Fruit fly (Drosophila melanogaster): ENCODE data around the gene PIG-P.

PIG-P gene

DNA sequence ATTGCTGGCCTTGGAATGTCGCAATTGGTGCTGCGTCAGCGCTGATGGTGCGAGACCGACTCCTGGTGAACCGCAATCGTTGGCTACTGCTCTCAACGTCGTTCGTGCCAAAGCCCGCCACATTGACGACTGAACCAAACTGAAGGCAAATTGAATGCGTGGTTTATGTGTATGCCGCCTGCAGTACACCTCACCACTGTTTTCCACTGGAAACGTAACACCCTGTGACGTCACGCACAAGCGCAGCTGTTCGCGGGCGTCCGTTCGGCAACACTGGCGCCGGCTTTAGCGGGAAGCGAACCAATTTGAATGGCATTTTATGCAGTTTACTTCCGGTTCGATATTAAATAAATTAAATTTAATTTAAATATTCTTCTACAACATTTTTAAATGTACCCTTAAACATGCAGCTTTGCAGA lies 2.8 kb downstream of the PIG-P start, which contains the start of gene Cmpk (continued):
- TF ChIP-seq dpn (GFP tag; optimal IDR thresholded peaks at IDR 0.05), result peak; percentile 38 to 42
- peak; percentile 82 for TF ChIP-seq sens (GFP tag)
- TF ChIP-seq CG8765 (GFP tag; IDR thresholded peaks at IDR 0.05), result no peak
- TF ChIP-seq lbe (GFP tag; optimal IDR thresholded peaks at IDR 0.05), result peak; percentile 87
- no peak for TF ChIP-seq Hey (tag; optimal IDR thresholded peaks at IDR 0.05)
- TF ChIP-seq dmrt99B (tag; optimal IDR thresholded peaks at IDR 0.05), result peak; percentile 63
- peak; percentile 89 for TF ChIP-seq CG34376 (GFP tag; optimal IDR thresholded peaks at IDR 0.05)
- peak; percentile 75; the same call in 2 of the 3 replicates for TF ChIP-seq gce (GFP tag; IDR thresholded peaks at IDR 0.05)
- TF ChIP-seq pum (GFP tag; optimal IDR thresholded peaks at IDR 0.05), result no peak
- TF ChIP-seq bcd (GFP tag; optimal IDR thresholded peaks at IDR 0.05), result peak; percentile 83
- no peak for TF ChIP-seq Sox102F (GFP tag; optimal IDR thresholded peaks at IDR 0.05)
- TF ChIP-seq CG1529 (GFP tag; optimal IDR thresholded peaks at IDR 0.05), result peak; percentile 46
- TF ChIP-seq corto (GFP tag; optimal IDR thresholded peaks at IDR 0.05), result peak; percentile 80
- no peak for TF ChIP-seq sc (optimal IDR thresholded peaks at IDR 0.05)
- peak; percentile 71 for TF ChIP-seq sc (GFP tag; optimal IDR thresholded peaks at IDR 0.05)
- peak; percentile 58 for TF ChIP-seq CoRest (tag; optimal IDR thresholded peaks at IDR 0.05)
- peak; percentile 60 for TF ChIP-seq sd (tag; optimal IDR thresholded peaks at IDR 0.05)
- TF ChIP-seq CG12071 (GFP tag; optimal IDR thresholded peaks at IDR 0.05), result no peak
- TF ChIP-seq CG10274 (GFP tag; optimal IDR thresholded peaks at IDR 0.05), result peak; percentile 54
- TF ChIP-seq Stat92E (GFP tag; optimal IDR thresholded peaks at IDR 0.05), result peak in 1 of 3 experiments; percentile 41
- TF ChIP-seq CG7745 (tag; optimal IDR thresholded peaks at IDR 0.05), result no peak
- peak; percentile 53 for TF ChIP-seq Dip3 (GFP tag; optimal IDR thresholded peaks at IDR 0.05)
- peak; percentile 53 for TF ChIP-seq tin (GFP tag; optimal IDR thresholded peaks at IDR 0.05)
- TF ChIP-seq CG3995 (GFP tag; optimal IDR thresholded peaks at IDR 0.05), result peak; percentile 37
- no peak for TF ChIP-seq trh (GFP tag; optimal IDR thresholded peaks at IDR 0.05)
- no peak for TF ChIP-seq pnt (GFP tag; optimal IDR thresholded peaks at IDR 0.05)
- TF ChIP-seq CG10366 (GFP tag; IDR thresholded peaks at IDR 0.05), result peak; percentile 59
- TF ChIP-seq Hsf (GFP tag; optimal IDR thresholded peaks at IDR 0.05), result peak; percentile 54
- peak; percentile 52 for TF ChIP-seq slbo (GFP tag; IDR thresholded peaks at IDR 0.05)
- no peak for TF ChIP-seq Vsx1 (GFP tag; optimal IDR thresholded peaks at IDR 0.05)
- no peak for TF ChIP-seq cwo (GFP tag; optimal IDR thresholded peaks at IDR 0.05)
- peak; percentile 50 for TF ChIP-seq CG9817 (tag; optimal IDR thresholded peaks at IDR 0.05)
- no peak for TF ChIP-seq disco-r (GFP tag; optimal IDR thresholded peaks at IDR 0.05)
- peak; percentile 43; the same call in 2 of the 3 replicates for TF ChIP-seq ase (GFP tag; IDR thresholded peaks at IDR 0.05)
- peak; percentile 47 for TF ChIP-seq CG1024 (GFP tag; IDR thresholded peaks at IDR 0.05)
- peak; percentile 60 for TF ChIP-seq Six4 (GFP tag; optimal IDR thresholded peaks at IDR 0.05)
- no peak for TF ChIP-seq CG4730 (GFP tag; IDR thresholded peaks at IDR 0.05)
- peak; percentile 52 for TF ChIP-seq CG10654 (GFP tag; optimal IDR thresholded peaks at IDR 0.05)
- TF ChIP-seq CG5180 (GFP tag; optimal IDR thresholded peaks at IDR 0.05), result peak; percentile 49
- peak; percentile 62 for TF ChIP-seq bigmax (GFP tag; optimal IDR thresholded peaks at IDR 0.05)
- TF ChIP-seq CG10565 (GFP tag; optimal IDR thresholded peaks at IDR 0.05), result no peak
- TF ChIP-seq CG11093 (GFP tag; IDR thresholded peaks at IDR 0.05), result no peak
- no peak for TF ChIP-seq Lim3 (GFP tag; IDR thresholded peaks at IDR 0.05)
- TF ChIP-seq CG17385 (GFP tag; optimal IDR thresholded peaks at IDR 0.05), result peak; percentile 80
- TF ChIP-seq CG4360 (GFP tag; IDR thresholded peaks at IDR 0.05), result 0 out of 2 replicates have a peak, but pooled peaks have one; percentile 35
- TF ChIP-seq CG2875 (GFP tag; optimal IDR thresholded peaks at IDR 0.05), result peak; percentile 74
- TF ChIP-seq sisA (GFP tag; IDR thresholded peaks at IDR 0.05), result 0 out of 2 replicates have a peak, but pooled peaks have one; percentile 4
- TF ChIP-seq eyg (GFP tag; optimal IDR thresholded peaks at IDR 0.05), result peak; percentile 43
- TF ChIP-seq Mrtf (GFP tag; IDR thresholded peaks at IDR 0.05), result no peak
- TF ChIP-seq CG7987 (GFP tag; optimal IDR thresholded peaks at IDR 0.05), result peak; percentile 90
- TF ChIP-seq CG31365 (tag; optimal IDR thresholded peaks at IDR 0.05), result no peak

Measured in whole organism, embryonic.